Fruit fly (Drosophila melanogaster) whole organism, adult: ENCODE results near the gene CG34174.

Source experiments
- CG11617 ChIP-seq: fragments of 200-800 bp; sonication (Bioruptor generic); optimal IDR thresholded peaks from 2 replicates; lab custom pipeline; 2017; ENCODE audit warnings: mild to moderate bottlenecking, missing biosample characterization, missing genetic modification reagents, missing genetic modification characterization
- CG12768 ChIP-seq: fragments of 200-800 bp; sonication (Bioruptor generic); optimal IDR thresholded peaks from 2 replicates; lab custom pipeline; 2017; ENCODE audit warnings: missing biosample characterization, missing genetic modification characterization, mild to moderate bottlenecking, moderate library complexity, missing genetic modification reagents
- CG14711 ChIP-seq: fragments of 200-800 bp; sonication (Bioruptor generic); optimal IDR thresholded peaks from 2 replicates; lab custom pipeline; 2018; ENCODE audit warnings: missing biosample characterization, mild to moderate bottlenecking, missing genetic modification characterization, moderate library complexity
- CG1620 ChIP-seq: fragments of 200-800 bp; sonication (Bioruptor generic); optimal IDR thresholded peaks from 2 replicates; lab custom pipeline; 2016; ENCODE audit warnings: missing biosample characterization, missing genetic modification characterization
- CG33017 ChIP-seq: fragments of 200-800 bp; sonication (Bioruptor generic); optimal IDR thresholded peaks from 2 replicates; lab custom pipeline; 2018; ENCODE audit warnings: missing biosample characterization, mild to moderate bottlenecking, missing genetic modification characterization, moderate library complexity
- CG5204 ChIP-seq: fragments of 200-800 bp; sonication (Bioruptor generic); optimal IDR thresholded peaks from 2 replicates; lab custom pipeline; 2016; ENCODE audit warnings: missing biosample characterization, missing genetic modification characterization
- CG7045 ChIP-seq: fragments of 200-800 bp; sonication (Bioruptor generic); optimal IDR thresholded peaks from 2 replicates; lab custom pipeline; 2017; ENCODE audit warnings: missing biosample characterization, mild to moderate bottlenecking, missing genetic modification characterization
- CG7101 ChIP-seq: fragments of 200-800 bp; sonication (Bioruptor generic); optimal IDR thresholded peaks from 2 replicates; lab custom pipeline; 2018; ENCODE audit warnings: missing biosample characterization, mild to moderate bottlenecking, missing genetic modification characterization, moderate library complexity
- Clk ChIP-seq: fragments of 200-800 bp; sonication (Bioruptor generic); optimal IDR thresholded peaks from 2 replicates; lab custom pipeline; 2017; ENCODE audit warnings: missing biosample characterization, missing genetic modification characterization
- Crg-1 ChIP-seq: fragments of 200-800 bp; sonication (Bioruptor generic); optimal IDR thresholded peaks from 2 replicates; lab custom pipeline; 2016; ENCODE audit warnings: missing biosample characterization, missing genetic modification characterization
- Hr96 ChIP-seq: fragments of 200-800 bp; sonication (Bioruptor generic); optimal IDR thresholded peaks from 2 replicates; lab custom pipeline; 2016; ENCODE audit warnings: missing biosample characterization, missing genetic modification characterization
- Mnt ChIP-seq: fragments of 200-800 bp; sonication (Bioruptor generic); optimal IDR thresholded peaks from 2 replicates; lab custom pipeline; 2016; ENCODE audit warnings: missing biosample characterization, mild to moderate bottlenecking, missing genetic modification characterization
- bab1 ChIP-seq: fragments of 200-800 bp; sonication (Bioruptor generic); optimal IDR thresholded peaks from 3 replicates; lab custom pipeline; 2019; ENCODE audit warnings: missing biosample characterization, mild to moderate bottlenecking, missing genetic modification characterization, moderate library complexity
- cic ChIP-seq: fragments of 200-800 bp; sonication (Bioruptor generic); optimal IDR thresholded peaks from 2 replicates; lab custom pipeline; 2017; ENCODE audit warnings: missing biosample characterization, mild to moderate bottlenecking, missing genetic modification characterization, moderate library complexity
- cnc ChIP-seq, 2 experiments: fragments of >200 bp; optimal IDR thresholded peaks; 2 replicates each; lab custom pipeline; 2017
- kay ChIP-seq: fragments of 200-800 bp; sonication (Bioruptor generic); peaks from one replicate; lab custom pipeline; 2016; ENCODE audit warnings: missing biosample characterization, missing genetic modification characterization, borderline replicate concordance
- ovo ChIP-seq: fragments of 200-800 bp; sonication (Bioruptor generic); optimal IDR thresholded peaks from 2 replicates; lab custom pipeline; 2016; ENCODE audit warnings: missing biosample characterization, missing genetic modification characterization
- pad ChIP-seq: fragments of 200-800 bp; sonication (Bioruptor generic); optimal IDR thresholded peaks from 3 replicates; lab custom pipeline; 2017; ENCODE audit warnings: missing biosample characterization, missing genetic modification characterization, mild to moderate bottlenecking, moderate library complexity, missing genetic modification reagents
- tj ChIP-seq: fragments of 200-800 bp; sonication (Bioruptor generic); optimal IDR thresholded peaks from 3 replicates; lab custom pipeline; 2017; ENCODE audit warnings: missing biosample characterization, mild to moderate bottlenecking, missing genetic modification characterization, moderate library complexity
- toe ChIP-seq: fragments of 200-800 bp; sonication (Bioruptor generic); optimal IDR thresholded peaks from 2 replicates; lab custom pipeline; 2016; ENCODE audit warnings: missing biosample characterization, missing genetic modification characterization

Gene CG34174

DNA sequence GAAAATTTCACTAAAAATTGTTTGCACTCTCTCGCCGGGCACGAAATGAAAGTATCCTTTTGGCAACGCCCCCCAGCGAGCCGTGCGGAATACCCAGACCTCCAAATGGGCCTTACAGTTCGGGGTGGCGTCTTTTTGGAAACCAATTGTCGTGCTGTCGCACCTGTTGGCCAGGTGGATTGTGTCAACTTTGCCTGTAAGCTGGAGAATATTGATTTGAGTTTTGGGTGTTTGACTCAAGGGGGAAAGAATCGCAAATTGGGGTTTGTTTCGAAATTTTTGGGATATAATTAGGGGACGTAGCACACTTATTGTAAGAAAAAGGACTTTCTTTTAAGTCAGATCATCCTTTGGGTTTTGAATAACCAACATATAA, 16.0 kb upstream of the CG34174 start:
- TF ChIP-seq CG5204 (GFP tag; lab: Kevin White, UChicago) (no peak), kay (GFP tag; lab: Kevin White, UChicago) (no peak), bab1 (no peak), pad (no peak), Clk (GFP tag; lab: Kevin White, UChicago) (no peak), toe (no peak)

DNA sequence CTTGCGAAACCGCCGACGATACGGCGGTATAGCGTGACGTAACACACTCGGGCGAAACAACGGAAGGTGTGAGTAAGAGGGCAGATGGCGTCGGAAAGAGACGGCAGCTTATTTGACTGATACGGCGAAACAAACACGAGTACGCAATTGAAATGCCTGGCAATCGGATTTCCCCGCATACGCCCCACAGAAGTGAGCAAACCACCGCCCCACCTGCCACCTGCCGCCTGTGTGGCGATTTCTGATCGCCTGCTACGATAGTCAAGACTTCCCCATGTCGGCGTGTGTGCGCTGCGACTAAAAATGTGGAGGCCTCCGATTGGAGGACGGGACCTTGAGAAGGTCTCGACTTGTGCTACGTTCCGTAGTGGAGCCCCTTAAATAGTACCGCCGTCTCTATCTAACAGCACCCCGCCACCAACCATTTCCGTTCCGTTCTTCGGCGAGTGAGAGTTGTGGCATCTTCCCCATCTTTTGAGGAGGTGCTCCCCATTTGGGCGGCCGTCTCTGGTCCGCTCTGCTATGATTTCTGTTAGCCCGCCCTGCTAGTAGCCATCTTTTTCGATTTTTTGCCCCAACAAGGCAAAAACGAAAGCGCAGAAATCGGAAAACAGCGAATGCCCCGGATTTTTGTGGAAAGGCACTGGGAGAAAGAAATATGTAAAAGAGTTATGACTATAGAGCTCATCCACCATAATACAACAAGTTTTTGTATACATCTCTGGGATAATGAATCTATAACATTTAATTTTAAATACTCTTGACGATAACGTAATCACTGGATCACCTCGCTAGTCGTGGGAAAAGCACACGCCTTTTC, 15.2 kb upstream of the CG34174 start:
- TF ChIP-seq CG14711 (tag; lab: Kevin White, UChicago) (peak; percentile 66), CG7045 (GFP tag; lab: Kevin White, UChicago) (peak; percentile 13), ovo (GFP tag; lab: Kevin White, UChicago) (peak; percentile 55), CG33017 (tag; lab: Kevin White, UChicago) (peak; percentile 52), CG11617 (GFP tag; lab: Kevin White, UChicago) (peak; percentile 26), pad (peak; percentile 99), tj (GFP tag; lab: Kevin White, UChicago) (peak; percentile 67), CG5204 (GFP tag; lab: Kevin White, UChicago) (peak; percentile 20), Crg-1 (GFP tag; lab: Kevin White, UChicago) (peak; percentile 6), cnc (optimal IDR thresholded peaks at IDR 0.05; lab: Kevin White, UChicago) (no peak), CG12768 (peak; percentile 16), Mnt (peak; percentile 92), cic (peak; percentile 93), CG7101 (peak; percentile 47), CG1620 (GFP tag; lab: Kevin White, UChicago) (peak; percentile 36), kay (GFP tag; lab: Kevin White, UChicago) (peak; percentile 84), Clk (GFP tag; lab: Kevin White, UChicago) (no peak), Hr96 (GFP tag; lab: Kevin White, UChicago) (peak; percentile 47), bab1 (no peak), toe (peak; percentile 49)

DNA sequence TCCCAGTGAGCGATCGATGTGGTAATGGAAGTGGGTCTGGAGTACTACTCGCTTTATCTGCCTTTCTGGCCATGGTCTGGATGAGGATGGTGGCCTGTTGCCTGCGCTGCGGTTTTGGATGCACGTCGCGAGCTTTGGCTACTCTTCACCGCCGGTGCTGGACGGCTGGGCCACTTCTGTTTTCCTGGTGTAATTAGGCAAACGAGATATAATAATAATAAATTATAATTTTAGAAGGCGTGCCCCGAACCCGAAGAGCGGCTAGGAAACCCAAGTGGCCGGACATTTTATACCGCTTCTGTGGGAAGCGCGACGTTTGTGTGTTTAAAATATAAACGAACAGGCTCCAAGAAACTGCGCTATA, 14.7 kb upstream of the CG34174 start:
- TF ChIP-seq Crg-1 (GFP tag; lab: Kevin White, UChicago) (no peak), bab1 (no peak), CG1620 (GFP tag; lab: Kevin White, UChicago) (no peak), cnc (optimal IDR thresholded peaks at IDR 0.05; lab: Kevin White, UChicago) (no peak), CG5204 (GFP tag; lab: Kevin White, UChicago) (no peak), CG7045 (GFP tag; lab: Kevin White, UChicago) (no peak), CG11617 (GFP tag; lab: Kevin White, UChicago) (no peak), tj (GFP tag; lab: Kevin White, UChicago) (no peak), Hr96 (GFP tag; lab: Kevin White, UChicago) (no peak), kay (GFP tag; lab: Kevin White, UChicago) (no peak), toe (no peak), ovo (GFP tag; lab: Kevin White, UChicago) (no peak), Mnt (no peak), pad (no peak)

DNA sequence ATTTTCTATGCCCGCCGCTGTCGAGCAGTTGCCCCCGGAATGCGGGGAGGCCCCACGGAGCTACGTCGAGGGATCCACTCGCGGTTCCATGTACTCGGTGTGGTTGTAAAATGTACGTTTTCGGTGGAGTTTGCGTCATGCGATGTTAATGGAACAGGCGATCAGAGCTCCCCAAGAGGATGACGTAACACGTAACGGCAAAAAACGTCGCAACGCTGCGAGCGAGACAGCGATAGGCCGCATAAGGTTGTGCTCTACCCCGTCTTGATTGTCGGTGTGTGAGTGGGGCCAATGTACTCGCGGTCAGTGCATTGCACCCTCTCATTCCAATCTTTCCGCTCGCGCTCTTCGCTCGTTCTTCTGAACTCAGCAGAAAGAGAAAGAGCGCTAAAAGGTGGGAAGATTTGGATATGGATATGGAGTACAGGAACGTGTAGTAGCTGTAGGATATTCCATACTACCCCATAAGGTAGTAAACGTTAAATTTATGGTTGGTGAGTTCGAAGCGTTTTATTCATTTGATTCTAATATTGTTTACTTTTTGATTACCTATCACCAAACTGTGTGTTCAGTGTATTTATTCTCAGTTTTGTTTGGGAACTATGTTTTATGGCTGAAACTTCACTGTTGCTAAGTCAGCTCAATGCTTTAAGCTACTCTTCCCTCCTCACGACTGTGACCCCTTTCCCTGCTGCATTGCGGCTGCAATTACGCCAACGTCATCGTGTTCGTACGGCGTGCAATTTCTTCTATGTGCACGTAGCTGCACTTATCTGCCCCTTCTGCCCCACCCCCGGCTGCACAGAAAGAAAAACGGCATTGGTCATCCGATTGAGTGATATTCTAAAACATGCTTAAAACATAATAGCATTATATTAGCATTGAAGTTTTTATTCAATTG, 13.7 kb upstream of the CG34174 start:
- no peak for TF ChIP-seq CG7045 (GFP tag; lab: Kevin White, UChicago)
- TF ChIP-seq cnc (optimal IDR thresholded peaks at IDR 0.05; lab: Kevin White, UChicago) = peak; percentile 51 to 63
- TF ChIP-seq cic = peak; percentile 86
- no peak for TF ChIP-seq toe
- TF ChIP-seq CG5204 (GFP tag; lab: Kevin White, UChicago) = no peak
- TF ChIP-seq CG12768 = peak; percentile 59
- peak; percentile 97 for TF ChIP-seq tj (GFP tag; lab: Kevin White, UChicago)
- TF ChIP-seq Mnt = peak; percentile 68
- TF ChIP-seq Crg-1 (GFP tag; lab: Kevin White, UChicago) = no peak
- no peak for TF ChIP-seq kay (GFP tag; lab: Kevin White, UChicago)
- no peak for TF ChIP-seq CG7101
- TF ChIP-seq CG33017 (tag; lab: Kevin White, UChicago) = peak; percentile 6
- TF ChIP-seq ovo (GFP tag; lab: Kevin White, UChicago) = peak; percentile 99
- TF ChIP-seq CG11617 (GFP tag; lab: Kevin White, UChicago) = no peak
- TF ChIP-seq CG14711 (tag; lab: Kevin White, UChicago) = peak; percentile 23
- TF ChIP-seq Hr96 (GFP tag; lab: Kevin White, UChicago) = peak; percentile 71
- peak; percentile 97 for TF ChIP-seq pad
- peak; percentile 14 for TF ChIP-seq Clk (GFP tag; lab: Kevin White, UChicago)
- no peak for TF ChIP-seq CG1620 (GFP tag; lab: Kevin White, UChicago)
- TF ChIP-seq bab1 = peak; percentile 18

DNA sequence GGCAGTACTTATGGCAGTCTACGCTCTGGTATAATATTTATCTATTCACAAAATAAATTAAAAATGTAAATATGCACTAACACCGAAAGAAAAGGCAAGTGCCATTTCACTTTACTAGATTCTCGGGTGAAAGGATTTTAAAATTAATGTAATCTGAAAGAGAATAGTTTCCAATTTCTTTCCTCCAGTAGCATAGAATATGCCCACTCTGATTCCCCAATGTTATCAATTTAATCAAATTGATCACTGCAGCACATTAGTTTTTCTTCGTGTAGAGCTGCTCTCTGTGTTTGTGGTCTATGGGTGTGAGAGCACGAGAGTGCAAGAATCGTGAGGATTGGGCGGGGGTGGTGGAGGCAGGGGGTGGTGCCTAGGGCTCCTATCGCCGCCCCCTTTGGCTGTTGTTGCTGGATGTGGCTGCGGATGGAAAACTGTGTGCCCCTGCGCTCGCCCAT, 12.9 kb upstream of the CG34174 start:
- TF ChIP-seq bab1 = peak; percentile 85
- TF ChIP-seq CG33017 (tag; lab: Kevin White, UChicago) = peak; percentile 94
- peak; percentile 91 for TF ChIP-seq Crg-1 (GFP tag; lab: Kevin White, UChicago)
- TF ChIP-seq CG7045 (GFP tag; lab: Kevin White, UChicago) = peak; percentile 96
- peak; percentile 96 for TF ChIP-seq CG5204 (GFP tag; lab: Kevin White, UChicago)
- peak; percentile 97 for TF ChIP-seq toe
- TF ChIP-seq cic = peak; percentile 69
- no peak for TF ChIP-seq cnc (optimal IDR thresholded peaks at IDR 0.05; lab: Kevin White, UChicago)
- peak; percentile 90 for TF ChIP-seq ovo (GFP tag; lab: Kevin White, UChicago)
- no peak for TF ChIP-seq tj (GFP tag; lab: Kevin White, UChicago)
- peak; percentile 89 for TF ChIP-seq Clk (GFP tag; lab: Kevin White, UChicago)
- TF ChIP-seq Hr96 (GFP tag; lab: Kevin White, UChicago) = peak; percentile 88
- TF ChIP-seq CG11617 (GFP tag; lab: Kevin White, UChicago) = peak; percentile 96
- peak; percentile 88 for TF ChIP-seq CG14711 (tag; lab: Kevin White, UChicago)
- peak; percentile 65 for TF ChIP-seq Mnt
- TF ChIP-seq pad = peak; percentile 75
- peak; percentile 97 for TF ChIP-seq kay (GFP tag; lab: Kevin White, UChicago)
- TF ChIP-seq CG7101 = peak; percentile 93
- peak; percentile 86 for TF ChIP-seq CG1620 (GFP tag; lab: Kevin White, UChicago)
- peak; percentile 97 for TF ChIP-seq CG12768
